Worm (Caenorhabditis elegans) whole organism, L4/young adult: ENCODE measurements around the gene Y47D7A.6.

Source experiments
- dao-5 ChIP-seq: sonication (generic microtip); optimal IDR thresholded peaks from 2 replicates; lab custom pipeline; 2016; ENCODE audit warnings: missing genotype, missing genetic modification characterization, moderate library complexity, missing compliant biosample characterization
- him-1 ChIP-seq: sonication (generic microtip); optimal IDR thresholded peaks from 2 replicates; lab custom pipeline; 2016; ENCODE audit warnings: missing genotype, missing genetic modification reagents, missing genetic modification characterization, missing compliant biosample characterization

DNA sequence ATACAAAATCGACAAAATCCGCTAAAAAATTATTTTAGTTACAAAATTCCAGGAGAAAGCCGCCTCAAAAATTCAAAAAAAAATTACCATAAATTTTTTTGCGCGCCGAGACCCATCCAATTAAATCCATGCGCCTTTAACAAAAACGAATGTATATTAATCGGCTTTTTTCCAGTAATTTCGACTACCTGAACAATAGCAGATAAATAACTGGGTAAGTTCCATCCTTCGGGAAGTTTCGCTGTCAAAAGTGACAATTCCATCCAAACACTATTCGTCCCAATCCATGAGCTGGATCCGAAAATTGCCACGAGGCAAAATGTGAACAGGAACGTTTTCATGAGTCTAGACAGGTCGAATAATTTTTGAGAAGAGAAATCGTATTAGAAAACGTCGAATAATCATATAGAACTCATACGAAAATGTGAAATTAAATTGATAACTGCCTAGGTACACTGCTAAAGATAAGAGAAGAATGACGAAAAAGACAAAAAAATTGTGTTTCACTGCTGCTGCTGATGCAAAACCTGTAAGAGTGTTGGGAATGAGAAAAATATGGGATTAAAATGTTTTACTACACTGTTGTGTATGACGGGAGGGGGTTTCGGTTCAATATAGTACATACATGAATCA, 24.8 kb upstream of the Y47D7A.6 start, which contains the start of gene rft-1:
- TF ChIP-seq him-1 (tag; lab: Kevin White, UChicago) (no peak), dao-5 (tag; lab: Kevin White, UChicago) (no peak)
